Worm (Caenorhabditis elegans) whole organism, L4/young adult: ENCODE results near the gene F56C9.8.

ENCODE experiments used
- W03F9.2 ChIP-seq: fragments of 150-350 bp; optimal IDR thresholded peaks from 2 replicates; lab custom pipeline; 2014; ENCODE audit warnings: missing biosample characterization, missing genetic modification characterization
- dao-5 ChIP-seq: sonication (generic microtip); optimal IDR thresholded peaks from 2 replicates; lab custom pipeline; 2016; ENCODE audit warnings: missing genotype, missing genetic modification characterization, moderate library complexity, missing compliant biosample characterization
- him-1 ChIP-seq: sonication (generic microtip); optimal IDR thresholded peaks from 2 replicates; lab custom pipeline; 2016; ENCODE audit warnings: missing genotype, missing genetic modification reagents, missing genetic modification characterization, missing compliant biosample characterization

- TF ChIP-seq him-1 (tag; lab: Kevin White, UChicago) (no peak), W03F9.2 (no peak), dao-5 (no peak)
Measured at ce11 chrIII:7314473-7314872, 4.8 kb downstream of the F56C9.8 start.
